Worm (Caenorhabditis elegans) whole organism, mixed stage, embryonic: ENCODE results near the gene srsx-39.

Experiments
- elt-3 ChIP-seq: fragments of 150-350 bp; optimal IDR thresholded peaks from 2 replicates; lab custom pipeline; 2014; ENCODE audit warnings: missing biosample characterization, missing genetic modification characterization
- lin-13 ChIP-seq: fragments of 150-350 bp; optimal IDR thresholded peaks from 2 replicates; lab custom pipeline; 2014; ENCODE audit warnings: missing biosample characterization, missing genetic modification characterization
- mep-1 ChIP-seq: fragments of 150-350 bp; optimal IDR thresholded peaks from 2 replicates; lab custom pipeline; 2017; ENCODE audit warnings: missing biosample characterization, missing genetic modification reagents, missing genetic modification characterization, inconsistent platforms
- pha-4 ChIP-seq: fragments of 150-350 bp; optimal IDR thresholded peaks from 2 replicates; lab custom pipeline; 2018; ENCODE audit warnings: missing biosample characterization, missing genetic modification reagents, missing genetic modification characterization
- unc-120 ChIP-seq: sonication (generic microtip); optimal IDR thresholded peaks from 2 replicates; lab custom pipeline; 2017; ENCODE audit warnings: missing genetic modification characterization, missing compliant biosample characterization; ENCODE audit not compliant: poor library complexity, severe bottlenecking

ce11 chrV:15290995-15291394, 34.4 kb upstream of the srsx-39 start, which contains the start of gene cyp-34A2:
- TF ChIP-seq elt-3 (tag; lab: Kevin White, UChicago) (no peak), mep-1 (tag; lab: Kevin White, UChicago) (no peak), pha-4 (tag; lab: Kevin White, UChicago) (no peak), lin-13 (tag; lab: Kevin White, UChicago) (no peak), unc-120 (no peak)
